Worm (Caenorhabditis elegans): ENCODE results near the gene C10C6.13.

C10C6.13 gene

ce11 chrIV:11489610-11490339 lies 20.2 kb upstream of the C10C6.13 start:
- TF ChIP-seq ztf-4 (tag; optimal IDR thresholded peaks at IDR 0.05) (no peak), ztf-11 (tag; optimal IDR thresholded peaks at IDR 0.05) (no peak), unc-62 (GFP tag; optimal IDR thresholded peaks at IDR 0.05) (no peak), elt-3 (tag; optimal IDR thresholded peaks at IDR 0.05) (no peak), nhr-67 (tag; optimal IDR thresholded peaks at IDR 0.05) (no peak), nfya-1 (tag; optimal IDR thresholded peaks at IDR 0.05; ENCODE audit: insufficient read depth) (peak; percentile 32), snpc-4 (tag; optimal IDR thresholded peaks at IDR 0.05) (no peak), unc-39 (tag; optimal IDR thresholded peaks at IDR 0.05) (no peak), ceh-9 (tag; optimal IDR thresholded peaks at IDR 0.05) (no peak), nhr-11 (tag; optimal IDR thresholded peaks at IDR 0.05) (no peak), lin-39 (tag; optimal IDR thresholded peaks at IDR 0.05) (no peak), elt-1 (tag; optimal IDR thresholded peaks at IDR 0.05) (peak; percentile 44), nhr-43 (tag; optimal IDR thresholded peaks at IDR 0.05; ENCODE audit: poor library complexity, severe bottlenecking) (peak; percentile 54), fkh-2 (tag; optimal IDR thresholded peaks at IDR 0.05) (no peak), ceh-28 (tag; optimal IDR thresholded peaks at IDR 0.05) (no peak), daf-12 (tag; optimal IDR thresholded peaks at IDR 0.05) (no peak), eor-1 (tag; optimal IDR thresholded peaks at IDR 0.05) (no peak), ZK546.5 (tag; optimal IDR thresholded peaks at IDR 0.05) (no peak), elt-2 (tag; optimal IDR thresholded peaks at IDR 0.05) (no peak), hmg-11 (tag; optimal IDR thresholded peaks at IDR 0.05) (no peak), ceh-82 (tag; optimal IDR thresholded peaks at IDR 0.05) (no peak), nhr-76 (tag; optimal IDR thresholded peaks at IDR 0.05) (no peak), lin-15B (tag; optimal IDR thresholded peaks at IDR 0.05) (no peak), nhr-237 (tag; optimal IDR thresholded peaks at IDR 0.05) (no peak), nhr-25 (tag; optimal IDR thresholded peaks at IDR 0.05) (peak; percentile 96), pha-4 (tag; optimal IDR thresholded peaks at IDR 0.05) (no peak), mdl-1 (tag; optimal IDR thresholded peaks at IDR 0.05) (no peak), ama-1 (optimal IDR thresholded peaks at IDR 0.05) (no peak), fos-1 (tag; optimal IDR thresholded peaks at IDR 0.05) (no peak), egl-27 (tag; optimal IDR thresholded peaks at IDR 0.05) (no peak), zag-1 (tag; optimal IDR thresholded peaks at IDR 0.05) (no peak), jun-1 (tag; optimal IDR thresholded peaks at IDR 0.05) (no peak), aly-2 (tag; optimal IDR thresholded peaks at IDR 0.05) (no peak), skn-1 (tag; optimal IDR thresholded peaks at IDR 0.05) (no peak), nhr-28 (tag; optimal IDR thresholded peaks at IDR 0.05) (no peak), R02D3.7 (tag; optimal IDR thresholded peaks at IDR 0.05) (peak; percentile 26), mml-1 (tag; optimal IDR thresholded peaks at IDR 0.05) (no peak), nhr-12 (tag; optimal IDR thresholded peaks at IDR 0.05) (no peak), pqm-1 (tag; optimal IDR thresholded peaks at IDR 0.05) (no peak), sea-2 (GFP tag; optimal IDR thresholded peaks at IDR 0.05) (no peak), lsy-12 (tag; optimal IDR thresholded peaks at IDR 0.05) (no peak), fkh-10 (GFP tag; optimal IDR thresholded peaks at IDR 0.05) (no peak), nhr-77 (tag; optimal IDR thresholded peaks at IDR 0.05) (no peak), ceh-16 (tag; optimal IDR thresholded peaks at IDR 0.05) (no peak), tbx-2 (tag; optimal IDR thresholded peaks at IDR 0.05) (peak; percentile 14), nhr-23 (tag; optimal IDR thresholded peaks at IDR 0.05) (peak; percentile 54), egl-5 (tag; optimal IDR thresholded peaks at IDR 0.05) (no peak)

Data from whole organism, L3 larva.